Worm (Caenorhabditis elegans) whole organism, L4/young adult: ENCODE data around the gene C01G6.3.

Experiments
- W03F9.2 ChIP-seq: fragments of 150-350 bp; optimal IDR thresholded peaks from 2 replicates; lab custom pipeline; 2014; ENCODE audit warnings: missing biosample characterization, missing genetic modification characterization
- dao-5 ChIP-seq: sonication (generic microtip); optimal IDR thresholded peaks from 2 replicates; lab custom pipeline; 2016; ENCODE audit warnings: missing genotype, missing genetic modification characterization, moderate library complexity, missing compliant biosample characterization
- him-1 ChIP-seq: sonication (generic microtip); optimal IDR thresholded peaks from 2 replicates; lab custom pipeline; 2016; ENCODE audit warnings: missing genotype, missing genetic modification reagents, missing genetic modification characterization, missing compliant biosample characterization

ce11 chrII:9301065-9301464 lies 31.4 kb downstream of the C01G6.3 start:
- TF ChIP-seq dao-5 (tag; lab: Kevin White, UChicago) (no peak), him-1 (tag; lab: Kevin White, UChicago) (no peak), W03F9.2 (tag; lab: Kevin White, UChicago) (no peak)
